Worm (Caenorhabditis elegans) whole organism, late embryonic: ENCODE measurements around the gene T13F3.8.

Experiments
- C08G9.2 ChIP-seq: sonication (generic microtip); optimal IDR thresholded peaks from 2 replicates; lab custom pipeline; 2016; ENCODE audit warnings: mild to moderate bottlenecking, missing genetic modification characterization, moderate library complexity, missing compliant biosample characterization
- C38D4.7 ChIP-seq: fragments of 200-800 bp; sonication (Bioruptor generic); optimal IDR thresholded peaks from 2 replicates; lab custom pipeline; 2018; ENCODE audit warnings: mild to moderate bottlenecking, missing genetic modification characterization, moderate library complexity, missing compliant biosample characterization
- F13H6.1 ChIP-seq: sonication (generic microtip); optimal IDR thresholded peaks from 2 replicates; lab custom pipeline; 2016; ENCODE audit warnings: missing genetic modification characterization, missing compliant biosample characterization
- ceh-14 ChIP-seq: sonication (generic microtip); optimal IDR thresholded peaks from 2 replicates; lab custom pipeline; 2016; ENCODE audit warnings: missing genotype, missing genetic modification characterization, missing compliant biosample characterization
- ceh-18 ChIP-seq: sonication (generic microtip); optimal IDR thresholded peaks from 2 replicates; lab custom pipeline; 2016; ENCODE audit warnings: missing genetic modification characterization, missing compliant biosample characterization
- ceh-30 ChIP-seq: fragments of 150-350 bp; optimal IDR thresholded peaks from 2 replicates; lab custom pipeline; 2014; ENCODE audit warnings: missing biosample characterization, missing genetic modification characterization
- ceh-31 ChIP-seq: sonication (generic microtip); optimal IDR thresholded peaks from 2 replicates; lab custom pipeline; 2016; ENCODE audit warnings: missing genetic modification characterization, missing compliant biosample characterization
- ceh-9 ChIP-seq: sonication (generic microtip); optimal IDR thresholded peaks from 2 replicates; lab custom pipeline; 2016; ENCODE audit warnings: mild to moderate bottlenecking, missing genetic modification characterization, inconsistent platforms, missing compliant biosample characterization
- dve-1 ChIP-seq: sonication (generic microtip); optimal IDR thresholded peaks from 2 replicates; lab custom pipeline; 2017; ENCODE audit warnings: antibody characterized with exemption, mild to moderate bottlenecking, missing genetic modification characterization, missing compliant biosample characterization
- ets-4 ChIP-seq: sonication (generic microtip); optimal IDR thresholded peaks from 2 replicates; lab custom pipeline; 2016; ENCODE audit warnings: missing genetic modification characterization, missing compliant biosample characterization
- fax-1 ChIP-seq: sonication (generic microtip); optimal IDR thresholded peaks from 2 replicates; lab custom pipeline; 2016; ENCODE audit warnings: missing genotype, missing genetic modification characterization, missing compliant biosample characterization
- hlh-30 ChIP-seq: sonication (generic microtip); optimal IDR thresholded peaks from 2 replicates; lab custom pipeline; 2017; ENCODE audit warnings: antibody characterized with exemption, missing genetic modification characterization, missing compliant biosample characterization; ENCODE audit not compliant: insufficient read depth
- hlh-6 ChIP-seq: sonication (generic microtip); optimal IDR thresholded peaks from 2 replicates; lab custom pipeline; 2016; ENCODE audit warnings: missing genotype, missing genetic modification characterization, missing compliant biosample characterization
- lim-6 ChIP-seq: sonication (generic microtip); optimal IDR thresholded peaks from 2 replicates; lab custom pipeline; 2016; ENCODE audit warnings: missing genetic modification characterization, missing compliant biosample characterization
- nhr-11 ChIP-seq: fragments of 150-350 bp; optimal IDR thresholded peaks from 2 replicates; lab custom pipeline; 2014; ENCODE audit warnings: missing biosample characterization, missing genetic modification characterization
- pax-1 ChIP-seq: fragments of 150-350 bp; optimal IDR thresholded peaks from 2 replicates; lab custom pipeline; 2014; ENCODE audit warnings: missing biosample characterization, missing genetic modification characterization
- pha-4 ChIP-seq: fragments of 150-350 bp; optimal IDR thresholded peaks from 2 replicates; lab custom pipeline; 2018; ENCODE audit warnings: missing biosample characterization, missing genetic modification reagents, missing genetic modification characterization
- ref-2 ChIP-seq: sonication (generic microtip); optimal IDR thresholded peaks from 2 replicates; lab custom pipeline; 2016; ENCODE audit warnings: missing genetic modification characterization, missing compliant biosample characterization
- sox-2 ChIP-seq: fragments of 200-800 bp; sonication (Bioruptor generic); IDR thresholded peaks from 2 replicates; pipeline ENCODE4 v1.3.6; 2022; ENCODE audit warnings: missing genetic modification reagents, missing genetic modification characterization, missing compliant biosample characterization
- tbx-2 ChIP-seq: sonication (generic microtip); optimal IDR thresholded peaks from 2 replicates; lab custom pipeline; 2016; ENCODE audit warnings: missing genetic modification characterization, missing compliant biosample characterization
- tbx-7 ChIP-seq: sonication (generic microtip); optimal IDR thresholded peaks from 2 replicates; lab custom pipeline; 2016; ENCODE audit warnings: missing genotype, missing genetic modification characterization, missing compliant biosample characterization
- ttx-3 ChIP-seq: sonication (generic microtip); optimal IDR thresholded peaks from 2 replicates; lab custom pipeline; 2016; ENCODE audit warnings: missing genetic modification reagents, missing genetic modification characterization, missing compliant biosample characterization
- unc-3 ChIP-seq, 2 experiments: fragments of 200-800 bp in 1 of 2; sonication (Bioruptor generic) in 1 of 2; sonication (generic microtip) in 1 of 2; conservative IDR thresholded peaks in 1 of 2; optimal IDR thresholded peaks in 1 of 2; 2 replicates each; pipeline versions ENCODE4 v1.3.6 to Lab custom; 2016 to 2022; ENCODE audit warnings: missing compliant biosample characterization in 2 of 2, missing genetic modification characterization in 2 of 2, missing genetic modification reagents in 1 of 2
- unc-42 ChIP-seq: sonication (generic microtip); optimal IDR thresholded peaks from 2 replicates; lab custom pipeline; 2016; ENCODE audit warnings: missing genotype, missing genetic modification characterization, missing compliant biosample characterization

Gene T13F3.8

ce11 chrV:16308343-16308742 lies 38.7 kb downstream of the T13F3.8 start:
- no peak for TF ChIP-seq hlh-30 (tag; lab: Kevin White, UChicago)

- TF ChIP-seq lim-6 (tag; lab: Kevin White, UChicago) (no peak), dve-1 (no peak), ceh-18 (tag; lab: Kevin White, UChicago) (no peak), ceh-31 (tag; lab: Kevin White, UChicago) (no peak), pax-1 (no peak)
These were observed 39.9 kb downstream of the T13F3.8 start, which contains the start of gene oac-7 for ce11 chrV:16309523-16309922. TSS of gene oac-7 (plus strand) at chrV:16309805.

- TF ChIP-seq ceh-30 (tag; lab: Kevin White, UChicago) (no peak), ceh-9 (tag; lab: Kevin White, UChicago) (no peak), nhr-11 (tag; lab: Kevin White, UChicago) (no peak), ceh-14 (tag; lab: Kevin White, UChicago) (no peak), ets-4 (tag; lab: Kevin White, UChicago) (no peak), C38D4.7 (GFP tag; lab: Kevin White, UChicago) (no peak), unc-42 (tag; lab: Kevin White, UChicago) (no peak)
- TF ChIP-seq, all 69 proteins: peak for 0
These were observed 45.4 kb downstream of the T13F3.8 start, which contains the start of gene str-214 for ce11 chrV:16315004-16315403. TSS of gene str-214 (plus strand) at chrV:16315304.

- TF ChIP-seq tbx-2 (tag; lab: Kevin White, UChicago): no peak
- TF ChIP-seq ttx-3 (tag; lab: Kevin White, UChicago): no peak
- no peak for TF ChIP-seq hlh-6
- TF ChIP-seq sox-2 (GFP tag; lab: Robert Waterston, UW): no peak
- TF ChIP-seq unc-3 (GFP tag; conservative IDR thresholded peaks at IDR 0.05; lab: Robert Waterston, UW): no peak
- TF ChIP-seq unc-3 (tag; optimal IDR thresholded peaks at IDR 0.05; lab: Kevin White, UChicago): no peak
- no peak for TF ChIP-seq F13H6.1 (tag; lab: Kevin White, UChicago)
- TF ChIP-seq ref-2: no peak
- no peak for TF ChIP-seq tbx-7
- no peak for TF ChIP-seq C08G9.2 (tag; lab: Kevin White, UChicago)
- TF ChIP-seq pax-1: no peak
- TF ChIP-seq pha-4 (tag; lab: Kevin White, UChicago): no peak
- TF ChIP-seq fax-1 (tag; lab: Kevin White, UChicago): no peak
These were observed 47.6 kb downstream of the T13F3.8 start, which contains the start of gene srh-180 for ce11 chrV:16317244-16317643. TSS of gene srh-180 (plus strand) at chrV:16317544.

- TF ChIP-seq lim-6 (tag; lab: Kevin White, UChicago): no peak
- TF ChIP-seq hlh-6: no peak
- no peak for TF ChIP-seq fax-1 (tag; lab: Kevin White, UChicago)
These were observed 52.6 kb downstream of the T13F3.8 start for ce11 chrV:16322155-16322554.
